Fruit fly (Drosophila melanogaster) whole organism, wandering third instar larva: ENCODE measurements around the gene CG10801.

ENCODE experiments used
- Abd-B ChIP-seq: fragments of >200 bp; optimal IDR thresholded peaks from 2 replicates; lab custom pipeline; 2017; ENCODE audit warnings: missing biosample characterization, missing genetic modification characterization
- CG32264 ChIP-seq: fragments of 200-800 bp; sonication (Bioruptor generic); optimal IDR thresholded peaks from 2 replicates; lab custom pipeline; 2016; ENCODE audit warnings: missing biosample characterization, missing genetic modification characterization
- CrebA ChIP-seq: fragments of 200-800 bp; sonication (Bioruptor generic); optimal IDR thresholded peaks from 2 replicates; lab custom pipeline; 2016; ENCODE audit warnings: missing biosample characterization, mild to moderate bottlenecking, missing genetic modification characterization, borderline replicate concordance
- Dfd ChIP-seq: fragments of >200 bp; optimal IDR thresholded peaks from 2 replicates; lab custom pipeline; 2017; ENCODE audit warnings: missing biosample characterization, missing genetic modification characterization
- Dif ChIP-seq: fragments of 200-275, 200-300 bp; sonication (Bioruptor generic); optimal IDR thresholded peaks from 2 replicates; lab custom pipeline; 2018; ENCODE audit warnings: missing biosample characterization, missing genetic modification characterization; ENCODE audit not compliant: partially characterized antibody
- Hnf4 ChIP-seq: fragments of 200-800 bp; sonication (Bioruptor generic); optimal IDR thresholded peaks from 2 replicates; lab custom pipeline; 2016; ENCODE audit warnings: missing biosample characterization, mild to moderate bottlenecking, missing genetic modification characterization
- Hr78 ChIP-seq: fragments of >200 bp; optimal IDR thresholded peaks from 2 replicates; lab custom pipeline; 2017; ENCODE audit warnings: missing biosample characterization, missing genetic modification characterization
- Jra ChIP-seq: sonication (Bioruptor generic); optimal IDR thresholded peaks from 2 replicates; lab custom pipeline; 2016; ENCODE audit warnings: missing biosample characterization, missing genetic modification characterization
- Mio ChIP-seq: sonication (Bioruptor generic); optimal IDR thresholded peaks from 2 replicates; lab custom pipeline; 2016; ENCODE audit warnings: missing biosample characterization, missing genetic modification characterization
- N ChIP-seq: fragments of >200 bp; optimal IDR thresholded peaks from 2 replicates; lab custom pipeline; 2018; ENCODE audit warnings: missing biosample characterization, missing external identifiers, missing genetic modification characterization
- OdsH ChIP-seq: fragments of 200-800 bp; sonication (Bioruptor generic); optimal IDR thresholded peaks from 2 replicates; lab custom pipeline; 2016; ENCODE audit warnings: missing biosample characterization, mild to moderate bottlenecking, missing genetic modification characterization
- Rel ChIP-seq, 2 experiments: fragments of 200-800 bp; sonication (Bioruptor generic) in 1 of 2; optimal IDR thresholded peaks; 2 replicates in 1 of 2; 3 replicates in 1 of 2; lab custom pipeline; 2016 to 2019; ENCODE audit warnings: mild to moderate bottlenecking in 2 of 2, missing biosample characterization in 2 of 2, missing genetic modification characterization in 2 of 2, moderate library complexity in 1 of 2
- Sp1 ChIP-seq: fragments of 200-800 bp; sonication (Bioruptor generic); optimal IDR thresholded peaks from 3 replicates; lab custom pipeline; 2019; ENCODE audit warnings: missing biosample characterization, mild to moderate bottlenecking, missing genetic modification characterization, moderate library complexity
- Vsx2 ChIP-seq: fragments of 200-300, 225-300 bp; sonication (Bioruptor generic); optimal IDR thresholded peaks from 2 replicates; lab custom pipeline; 2018; ENCODE audit warnings: missing biosample characterization, missing genetic modification characterization; ENCODE audit not compliant: partially characterized antibody
- br ChIP-seq: fragments of 200-800 bp; sonication (Bioruptor generic); optimal IDR thresholded peaks from 2 replicates; lab custom pipeline; 2016; ENCODE audit warnings: missing biosample characterization, missing genetic modification characterization
- brk ChIP-seq: fragments of 200-800 bp; sonication (Bioruptor generic); optimal IDR thresholded peaks from 2 replicates; lab custom pipeline; 2016; ENCODE audit warnings: missing biosample characterization, mild to moderate bottlenecking, missing genetic modification characterization
- dmrt93B ChIP-seq: fragments of 200-800 bp; sonication (Bioruptor generic); optimal IDR thresholded peaks from 2 replicates; lab custom pipeline; 2018; ENCODE audit warnings: missing biosample characterization, mild to moderate bottlenecking, missing genetic modification characterization
- foxo ChIP-seq, 2 experiments: fragments of 200-800 bp; sonication (Bioruptor generic); optimal IDR thresholded peaks; 2 replicates in 1 of 2; 3 replicates in 1 of 2; lab custom pipeline; 2016 to 2017; ENCODE audit warnings: missing biosample characterization in 2 of 2, missing genetic modification characterization in 2 of 2
- fru ChIP-seq: fragments of 200-800 bp; sonication (Bioruptor generic); optimal IDR thresholded peaks from 3 replicates; lab custom pipeline; 2016; ENCODE audit warnings: missing biosample characterization, mild to moderate bottlenecking, missing genetic modification characterization
- h ChIP-seq: fragments of 200-800 bp; sonication (Bioruptor generic); optimal IDR thresholded peaks from 3 replicates; lab custom pipeline; 2016; ENCODE audit warnings: missing biosample characterization, mild to moderate bottlenecking, missing genetic modification characterization
- lola ChIP-seq: fragments of >200 bp; optimal IDR thresholded peaks from 2 replicates; lab custom pipeline; 2017; ENCODE audit warnings: missing biosample characterization, missing genetic modification characterization
- pan ChIP-seq: fragments of >200 bp; optimal IDR thresholded peaks from 2 replicates; lab custom pipeline; 2017
- psq ChIP-seq: fragments of 200-800 bp; sonication (Bioruptor generic); optimal IDR thresholded peaks from 3 replicates; lab custom pipeline; 2017; ENCODE audit warnings: missing biosample characterization, mild to moderate bottlenecking, missing genetic modification characterization, moderate library complexity
- rgr ChIP-seq: fragments of 200-800 bp; sonication (Bioruptor generic); optimal IDR thresholded peaks from 3 replicates; lab custom pipeline; 2016; ENCODE audit warnings: missing biosample characterization, mild to moderate bottlenecking, missing genetic modification characterization
- sage ChIP-seq: fragments of 200-800 bp; sonication (Bioruptor generic); optimal IDR thresholded peaks from 2 replicates; lab custom pipeline; 2016; ENCODE audit warnings: missing biosample characterization, mild to moderate bottlenecking, missing genetic modification characterization
- sv ChIP-seq: fragments of 200-800 bp; sonication (Bioruptor generic); optimal IDR thresholded peaks from 3 replicates; lab custom pipeline; 2016; ENCODE audit warnings: missing biosample characterization, missing genetic modification characterization
- tai ChIP-seq: sonication (Bioruptor generic); optimal IDR thresholded peaks from 2 replicates; lab custom pipeline; 2016; ENCODE audit warnings: missing biosample characterization, missing genetic modification characterization
- usp ChIP-seq: fragments of >200 bp; optimal IDR thresholded peaks from 2 replicates; lab custom pipeline; 2017; ENCODE audit warnings: missing biosample characterization, missing genetic modification characterization

Gene CG10801

DNA sequence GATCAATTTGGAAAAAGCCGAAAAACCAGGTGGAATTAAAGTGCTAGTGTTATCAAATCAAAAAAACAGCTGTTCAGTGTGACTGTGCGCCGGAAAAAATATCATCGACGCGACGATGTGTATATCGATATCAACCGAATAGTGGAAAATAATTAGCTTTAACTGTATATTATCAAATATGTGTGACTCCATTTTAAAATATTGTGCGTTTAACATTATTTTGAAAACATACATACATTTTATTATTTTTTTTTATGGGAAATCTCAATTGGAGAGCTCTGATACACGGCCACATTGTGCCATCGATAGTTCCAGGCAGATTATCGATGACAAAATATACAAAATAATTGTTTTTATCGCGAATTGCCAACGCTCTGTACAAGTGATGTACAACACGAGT lies 24.9 kb downstream of the CG10801 start, which contains the start of the genes CG14270 and CG10803:
Gene CG14270, minus strand, starts transcription at position 75 of the 400 bp plus-strand sequence.
Gene CG10803, plus strand, starts transcription at position 347 of the 400 bp plus-strand sequence.
- no peak for TF ChIP-seq Dfd (GFP tag; lab: Kevin White, UChicago)
- no peak for TF ChIP-seq OdsH (GFP tag; lab: Kevin White, UChicago)
- TF ChIP-seq CrebA (GFP tag; lab: Kevin White, UChicago): no peak
- TF ChIP-seq pan (lab: Kevin White, UChicago): no peak
- no peak for TF ChIP-seq N (GFP tag; lab: Kevin White, UChicago)
- no peak for TF ChIP-seq Hr78 (GFP tag; lab: Kevin White, UChicago)
- TF ChIP-seq Mio: no peak
- TF ChIP-seq tai: peak; percentile 68
- peak in 1 of 2 experiments; percentile 14 for TF ChIP-seq foxo (GFP tag; optimal IDR thresholded peaks at IDR 0.05; lab: Kevin White, UChicago)
- TF ChIP-seq sage: no peak
- peak; percentile 27 for TF ChIP-seq Jra
- TF ChIP-seq rgr (GFP tag; lab: Kevin White, UChicago): no peak
- TF ChIP-seq h (GFP tag; lab: Kevin White, UChicago): no peak
- TF ChIP-seq lola (GFP tag; lab: Kevin White, UChicago): no peak
- TF ChIP-seq psq (GFP tag; lab: Kevin White, UChicago): peak; percentile 4
- TF ChIP-seq Hnf4: peak; percentile 51
- TF ChIP-seq brk (GFP tag; lab: Kevin White, UChicago): peak; percentile 9
- peak; percentile 2 for TF ChIP-seq Vsx2 (GFP tag; lab: Kevin White, UChicago)
- no peak for TF ChIP-seq Sp1 (GFP tag; lab: Kevin White, UChicago)

- no peak for TF ChIP-seq psq (GFP tag; lab: Kevin White, UChicago)
- no peak for TF ChIP-seq Vsx2 (GFP tag; lab: Kevin White, UChicago)
- no peak for TF ChIP-seq sage
- TF ChIP-seq Dif (GFP tag; lab: Kevin White, UChicago): no peak
- TF ChIP-seq Dfd (GFP tag; lab: Kevin White, UChicago): no peak
- no peak for TF ChIP-seq sv (GFP tag; lab: Kevin White, UChicago)
Observed at dm6 chrX:3485871-3486270, 25.5 kb downstream of the CG10801 start.

dm6 chrX:3504251-3504650 lies 43.9 kb downstream of the CG10801 start:
- TF ChIP-seq Abd-B (GFP tag; lab: Kevin White, UChicago) (no peak), dmrt93B (GFP tag; lab: Kevin White, UChicago) (no peak), Jra (no peak), br (no peak), Dif (GFP tag; lab: Kevin White, UChicago) (no peak), Rel (GFP tag; optimal IDR thresholded peaks at IDR 0.05; lab: Kevin White, UChicago) (no peak), Rel (tag; optimal IDR thresholded peaks at IDR 0.05; lab: Kevin White, UChicago) (no peak), CG32264 (GFP tag; lab: Kevin White, UChicago) (no peak), Dfd (GFP tag; lab: Kevin White, UChicago) (no peak)

- no peak for TF ChIP-seq usp
- TF ChIP-seq fru (GFP tag; lab: Kevin White, UChicago): no peak
- no peak for TF ChIP-seq sage
- TF ChIP-seq psq (GFP tag; lab: Kevin White, UChicago): no peak
Observed at dm6 chrX:3504751-3505150, 44.4 kb downstream of the CG10801 start, which contains the start of gene Gas8. Gene Gas8, minus strand, starts transcription at chrX:3504851.
